Worm (Caenorhabditis elegans): ENCODE measurements around the gene dod-22.

DNA sequence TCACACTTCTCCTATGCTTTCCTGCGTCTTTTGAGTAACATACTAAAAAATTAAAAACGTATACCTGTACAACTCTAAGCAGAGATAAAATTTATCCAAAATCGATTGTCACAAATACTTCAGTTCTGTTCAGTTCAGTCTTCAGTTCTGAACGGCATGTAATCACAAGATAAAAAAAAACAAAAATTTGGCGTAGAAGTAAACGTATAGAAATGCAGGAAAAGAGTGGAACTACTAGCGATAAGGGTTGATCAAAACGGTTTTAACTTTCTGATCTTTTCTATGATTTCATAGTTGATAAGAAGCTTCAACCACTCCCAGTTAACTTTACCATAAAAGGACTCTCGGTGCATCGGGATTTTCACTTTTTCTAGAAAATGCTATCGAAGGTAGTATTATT is at the start of gene dod-22:
- no peak for TF ChIP-seq pha-4 (GFP tag; IDR thresholded peaks at IDR 0.05)
- no peak for TF ChIP-seq pha-4 (tag; optimal IDR thresholded peaks at IDR 0.05)
- TF ChIP-seq aha-1 (tag), result no peak
- no peak for TF ChIP-seq nhr-237 (tag; optimal IDR thresholded peaks at IDR 0.05)
- no peak for TF ChIP-seq ceh-82 (tag; optimal IDR thresholded peaks at IDR 0.05)
- TF ChIP-seq jun-1 (tag; optimal IDR thresholded peaks at IDR 0.05), result no peak
